In the genomic region with DNA sequence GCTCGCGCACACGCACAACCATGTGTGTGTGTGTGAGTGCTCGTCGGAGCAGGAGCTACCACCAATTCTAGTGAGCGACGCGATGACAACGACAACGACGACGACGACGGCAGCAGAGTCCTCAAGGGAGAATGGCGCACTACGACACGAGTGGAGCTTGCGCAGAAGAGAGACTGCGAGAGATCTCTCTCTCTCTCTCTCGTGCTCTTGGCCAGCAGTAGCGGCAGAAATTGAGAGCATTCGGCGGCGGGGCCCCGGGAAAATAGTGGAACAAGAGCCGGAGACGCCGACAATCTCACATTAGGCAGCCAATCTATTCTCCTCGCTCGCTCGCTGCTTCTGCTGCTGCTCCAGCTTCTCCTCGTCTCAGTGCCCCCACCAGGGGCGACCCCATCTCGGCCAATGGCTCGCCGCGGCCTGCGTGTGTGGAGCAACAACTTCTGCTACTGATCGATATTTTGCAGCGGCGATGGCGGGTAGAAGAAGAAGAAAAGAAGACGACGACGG, we compare ENCODE assay signal across 3 worm cellular contexts.
TF ChIP-seq lines count a peak whose summit lies in the region.

No protein-coding gene starts in this region.

TF ChIP-seq in whole organism, L1 larva, 84 proteins besides CTCF, POLR2A, EP300 and RAD21 (continued from another document and continues in another):
- no peak for TF ChIP-seq ets-5 (GFP tag; IDR thresholded peaks at IDR 0.05; lab: Robert Waterston, UW)
- TF ChIP-seq elt-2 (tag; optimal IDR thresholded peaks at IDR 0.05; lab: Kevin White, UChicago): no peak
- no peak for TF ChIP-seq lin-15B (tag; optimal IDR thresholded peaks at IDR 0.05; lab: Kevin White, UChicago)
- no peak for TF ChIP-seq hlh-4 (tag; optimal IDR thresholded peaks at IDR 0.05; lab: Kevin White, UChicago)
- TF ChIP-seq lsy-2 (tag; optimal IDR thresholded peaks at IDR 0.05; lab: Kevin White, UChicago): peak; percentile 1 to 57
- peak; percentile 39 for TF ChIP-seq isw-1 (GFP tag; IDR thresholded peaks at IDR 0.05; lab: Robert Waterston, UW)
- peak; percentile 42 for TF ChIP-seq snpc-4 (tag; optimal IDR thresholded peaks at IDR 0.05; lab: Kevin White, UChicago)
- no peak for TF ChIP-seq nhr-12 (tag; optimal IDR thresholded peaks at IDR 0.05; lab: Kevin White, UChicago)
- no peak for TF ChIP-seq ceh-88 (GFP tag; IDR thresholded peaks at IDR 0.05; lab: Robert Waterston, UW)
- peak; percentile 81 for TF ChIP-seq unc-86 (tag; optimal IDR thresholded peaks at IDR 0.05; lab: Kevin White, UChicago)
- TF ChIP-seq vab-15 (tag; optimal IDR thresholded peaks at IDR 0.05; lab: Kevin White, UChicago): no peak
- peak; percentile 33 for TF ChIP-seq skn-1 (tag; optimal IDR thresholded peaks at IDR 0.05; lab: Kevin White, UChicago)
- TF ChIP-seq pag-3 (tag; optimal IDR thresholded peaks at IDR 0.05; lab: Kevin White, UChicago; ENCODE audit: borderline replicate concordance, insufficient read depth): no peak
- no peak for TF ChIP-seq hpl-2 (GFP tag; optimal IDR thresholded peaks at IDR 0.05; lab: Kevin White, UChicago)
- TF ChIP-seq nhr-90 (tag; optimal IDR thresholded peaks at IDR 0.05; lab: Kevin White, UChicago; ENCODE audit: poor library complexity): no peak
- peak; percentile 77 for TF ChIP-seq nhr-47 (tag; optimal IDR thresholded peaks at IDR 0.05; lab: Kevin White, UChicago)
- peak; percentile 55 for TF ChIP-seq lir-3 (tag; optimal IDR thresholded peaks at IDR 0.05; lab: Kevin White, UChicago; ENCODE audit: poor library complexity)
- TF ChIP-seq zip-4 (GFP tag; optimal IDR thresholded peaks at IDR 0.05; lab: Kevin White, UChicago): peak; percentile 34
- no peak for TF ChIP-seq ceh-90 (tag; optimal IDR thresholded peaks at IDR 0.05; lab: Kevin White, UChicago)
- TF ChIP-seq irx-1 (tag; optimal IDR thresholded peaks at IDR 0.05; lab: Kevin White, UChicago): peak; percentile 46
- no peak for TF ChIP-seq mep-1 (tag; optimal IDR thresholded peaks at IDR 0.05; lab: Kevin White, UChicago)
- TF ChIP-seq sox-4 (tag; optimal IDR thresholded peaks at IDR 0.05; lab: Kevin White, UChicago): peak; percentile 48
- TF ChIP-seq sptf-1 (tag; optimal IDR thresholded peaks at IDR 0.05; lab: Kevin White, UChicago): no peak
- TF ChIP-seq nhr-237 (tag; optimal IDR thresholded peaks at IDR 0.05; lab: Kevin White, UChicago): no peak
- TF ChIP-seq egl-13 (tag; optimal IDR thresholded peaks at IDR 0.05; lab: Kevin White, UChicago): peak; percentile 69
- no peak for TF ChIP-seq nhr-11 (tag; optimal IDR thresholded peaks at IDR 0.05; lab: Kevin White, UChicago)
- no peak for TF ChIP-seq unc-62 (GFP tag; optimal IDR thresholded peaks at IDR 0.05; lab: Kevin White, UChicago)
- TF ChIP-seq fkh-8 (tag; optimal IDR thresholded peaks at IDR 0.05; lab: Kevin White, UChicago): peak; percentile 92
- TF ChIP-seq alr-1 (tag; optimal IDR thresholded peaks at IDR 0.05; lab: Kevin White, UChicago; ENCODE audit: borderline replicate concordance): no peak
- TF ChIP-seq dsc-1 (tag; optimal IDR thresholded peaks at IDR 0.05; lab: Kevin White, UChicago): peak; percentile 71
- no peak for TF ChIP-seq grh-1 (GFP tag; IDR thresholded peaks at IDR 0.05; lab: Robert Waterston, UW)
- no peak for TF ChIP-seq blmp-1 (tag; optimal IDR thresholded peaks at IDR 0.05; lab: Kevin White, UChicago)
- TF ChIP-seq sup-37 (GFP tag; optimal IDR thresholded peaks at IDR 0.05; lab: Kevin White, UChicago): no peak
- no peak for TF ChIP-seq rnt-1 (tag; optimal IDR thresholded peaks at IDR 0.05; lab: Kevin White, UChicago)
- TF ChIP-seq unc-30 (tag; optimal IDR thresholded peaks at IDR 0.05; lab: Kevin White, UChicago): no peak
- TF ChIP-seq unc-130 (tag; optimal IDR thresholded peaks at IDR 0.05; lab: Kevin White, UChicago): no peak
- TF ChIP-seq unc-98 (GFP tag; IDR thresholded peaks at IDR 0.05; lab: Robert Waterston, UW): no peak
- no peak for TF ChIP-seq ces-1 (GFP tag; optimal IDR thresholded peaks at IDR 0.05; lab: Kevin White, UChicago)
- TF ChIP-seq ceh-8 (GFP tag; optimal IDR thresholded peaks at IDR 0.05; lab: Kevin White, UChicago): peak; percentile 89
- peak; percentile 39 for TF ChIP-seq fos-1 (tag; optimal IDR thresholded peaks at IDR 0.05; lab: Kevin White, UChicago)
- TF ChIP-seq efl-1 (optimal IDR thresholded peaks at IDR 0.05; lab: Kevin White, UChicago): peak; percentile 30 to 52
- peak in 1 of 2 experiments; percentile 64 for TF ChIP-seq efl-1 (GFP tag; optimal IDR thresholded peaks at IDR 0.05 in 1 of 2; lab: Kevin White, UChicago)

TF ChIP-seq in whole organism, L3 larva, 47 proteins besides CTCF, POLR2A, EP300 and RAD21 (continued from another document):
- TF ChIP-seq sea-2 (GFP tag; optimal IDR thresholded peaks at IDR 0.05; lab: Kevin White, UChicago) (peak; percentile 32), mml-1 (tag; optimal IDR thresholded peaks at IDR 0.05; lab: Kevin White, UChicago) (no peak), nhr-77 (tag; optimal IDR thresholded peaks at IDR 0.05; lab: Kevin White, UChicago) (no peak), pqm-1 (tag; optimal IDR thresholded peaks at IDR 0.05; lab: Kevin White, UChicago) (no peak), nhr-23 (tag; optimal IDR thresholded peaks at IDR 0.05; lab: Kevin White, UChicago) (no peak), ceh-28 (tag; optimal IDR thresholded peaks at IDR 0.05; lab: Kevin White, UChicago) (peak; percentile 32), mdl-1 (tag; optimal IDR thresholded peaks at IDR 0.05; lab: Kevin White, UChicago) (peak; percentile 15), lsy-12 (tag; optimal IDR thresholded peaks at IDR 0.05; lab: Kevin White, UChicago) (peak; percentile 59), fkh-2 (tag; optimal IDR thresholded peaks at IDR 0.05; lab: Kevin White, UChicago) (no peak), snpc-4 (tag; optimal IDR thresholded peaks at IDR 0.05; lab: Kevin White, UChicago) (peak; percentile 8), unc-39 (tag; optimal IDR thresholded peaks at IDR 0.05; lab: Kevin White, UChicago) (no peak), lin-39 (tag; optimal IDR thresholded peaks at IDR 0.05; lab: Kevin White, UChicago) (peak; percentile 92), pha-4 (tag; optimal IDR thresholded peaks at IDR 0.05; lab: Kevin White, UChicago) (no peak), nhr-237 (tag; optimal IDR thresholded peaks at IDR 0.05; lab: Kevin White, UChicago) (no peak), egl-27 (tag; optimal IDR thresholded peaks at IDR 0.05; lab: Kevin White, UChicago) (peak; percentile 70), zag-1 (tag; optimal IDR thresholded peaks at IDR 0.05; lab: Kevin White, UChicago) (peak; percentile 22), nhr-76 (tag; optimal IDR thresholded peaks at IDR 0.05; lab: Kevin White, UChicago) (no peak), nhr-43 (tag; optimal IDR thresholded peaks at IDR 0.05; lab: Kevin White, UChicago; ENCODE audit: poor library complexity, severe bottlenecking) (no peak), skn-1 (tag; optimal IDR thresholded peaks at IDR 0.05; lab: Kevin White, UChicago) (peak; percentile 9), tbx-2 (tag; optimal IDR thresholded peaks at IDR 0.05; lab: Kevin White, UChicago) (peak; percentile 47), nhr-67 (tag; optimal IDR thresholded peaks at IDR 0.05; lab: Kevin White, UChicago) (no peak), ceh-9 (tag; optimal IDR thresholded peaks at IDR 0.05; lab: Kevin White, UChicago) (no peak), daf-12 (tag; optimal IDR thresholded peaks at IDR 0.05; lab: Kevin White, UChicago) (no peak), aly-2 (tag; optimal IDR thresholded peaks at IDR 0.05; lab: Kevin White, UChicago) (no peak), ztf-4 (tag; optimal IDR thresholded peaks at IDR 0.05; lab: Kevin White, UChicago) (no peak), elt-2 (tag; optimal IDR thresholded peaks at IDR 0.05; lab: Kevin White, UChicago) (no peak), fos-1 (tag; optimal IDR thresholded peaks at IDR 0.05; lab: Kevin White, UChicago) (no peak)
TF ChIP-seq in whole organism, L3 larva: peak in this region for 18.

TF ChIP-seq in whole organism, young adult, 124 proteins besides CTCF, POLR2A, EP300 and RAD21 (continued from another document and continues in another):
- TF ChIP-seq tbp1 (GFP tag; optimal IDR thresholded peaks at IDR 0.05; lab: Kevin White, UChicago) (no peak), attf-6 (GFP tag; IDR thresholded peaks at IDR 0.05; lab: Robert Waterston, UW) (no peak), hlh-12 (tag; optimal IDR thresholded peaks at IDR 0.05; lab: Kevin White, UChicago) (no peak), K11D2.4 (GFP tag; IDR thresholded peaks at IDR 0.05; lab: Robert Waterston, UW) (0 out of 2 replicates have a peak, but pooled peaks have one; percentile 37), hmg-1.2 (GFP tag; IDR thresholded peaks at IDR 0.05; lab: Robert Waterston, UW) (peak; percentile 39), T07F8.4 (tag; optimal IDR thresholded peaks at IDR 0.05; lab: Kevin White, UChicago) (peak; percentile 10), Y56A3A.18 (GFP tag; IDR thresholded peaks at IDR 0.05; lab: Robert Waterston, UW) (no peak), lin-26 (GFP tag; IDR thresholded peaks at IDR 0.05; lab: Robert Waterston, UW) (0 out of 2 replicates have a peak, but pooled peaks have one; percentile 44), nfya-2 (GFP tag; IDR thresholded peaks at IDR 0.05; lab: Robert Waterston, UW) (no peak), D2030.7 (GFP tag; IDR thresholded peaks at IDR 0.05; lab: Robert Waterston, UW) (no peak), mes-4 (tag; optimal IDR thresholded peaks at IDR 0.05; lab: Kevin White, UChicago) (no peak), madf-10 (tag; optimal IDR thresholded peaks at IDR 0.05; lab: Kevin White, UChicago) (peak; percentile 57), dpl-1 (GFP tag; optimal IDR thresholded peaks at IDR 0.05; lab: Kevin White, UChicago) (no peak), lsy-27 (tag; optimal IDR thresholded peaks at IDR 0.05; lab: Kevin White, UChicago; ENCODE audit: borderline replicate concordance, insufficient read depth) (no peak), ceh-58 (GFP tag; IDR thresholded peaks at IDR 0.05; lab: Robert Waterston, UW) (no peak), lsl-1 (GFP tag; optimal IDR thresholded peaks at IDR 0.05; lab: Kevin White, UChicago) (no peak), hmg-20 (GFP tag; IDR thresholded peaks at IDR 0.05; lab: Robert Waterston, UW) (no peak), lir-1 (GFP tag; conservative IDR thresholded peaks at IDR 0.05; lab: Robert Waterston, UW) (no peak), unc-62 (GFP tag; optimal IDR thresholded peaks at IDR 0.05; lab: Kevin White, UChicago) (no peak), egrh-3 (GFP tag; IDR thresholded peaks at IDR 0.05; lab: Robert Waterston, UW) (peak; percentile 94), B0261.1 (tag; optimal IDR thresholded peaks at IDR 0.05; lab: Kevin White, UChicago) (no peak), F23B12.7 (tag; optimal IDR thresholded peaks at IDR 0.05; lab: Kevin White, UChicago; ENCODE audit: insufficient read depth) (no peak), ztf-28 (GFP tag; IDR thresholded peaks at IDR 0.05; lab: Robert Waterston, UW) (no peak), fkh-3 (tag; optimal IDR thresholded peaks at IDR 0.05; lab: Kevin White, UChicago) (no peak), snpc-1.1 (tag; optimal IDR thresholded peaks at IDR 0.05; lab: Kevin White, UChicago; ENCODE audit: insufficient read depth) (no peak), nhr-27 (tag; optimal IDR thresholded peaks at IDR 0.05; lab: Kevin White, UChicago) (no peak), lin-35 (GFP tag; optimal IDR thresholded peaks at IDR 0.05; lab: Kevin White, UChicago) (peak in 1 of 3 experiments; percentile 41), rcor-1 (GFP tag; IDR thresholded peaks at IDR 0.05; lab: Robert Waterston, UW) (0 out of 2 replicates have a peak, but pooled peaks have one; percentile 35), athp-1 (tag; optimal IDR thresholded peaks at IDR 0.05; lab: Kevin White, UChicago) (peak; percentile 36), F55B11.4 (tag; optimal IDR thresholded peaks at IDR 0.05; lab: Kevin White, UChicago; ENCODE audit: borderline replicate concordance, insufficient read depth) (no peak), K12H6.12 (tag; optimal IDR thresholded peaks at IDR 0.05; lab: Kevin White, UChicago) (peak; percentile 78), nhr-179 (tag; optimal IDR thresholded peaks at IDR 0.05; lab: Kevin White, UChicago) (no peak), let-526 (GFP tag; IDR thresholded peaks at IDR 0.05; lab: Robert Waterston, UW) (no peak), zfh-2 (GFP tag; conservative IDR thresholded peaks at IDR 0.05; lab: Robert Waterston, UW) (peak; percentile 99), C17E4.6 (GFP tag; IDR thresholded peaks at IDR 0.05; lab: Robert Waterston, UW) (no peak), B0336.3 (GFP tag; IDR thresholded peaks at IDR 0.05; lab: Robert Waterston, UW) (peak; percentile 56; the same call in 1 of the 2 replicates), egl-18 (GFP tag; IDR thresholded peaks at IDR 0.05; lab: Robert Waterston, UW) (no peak), bed-1 (GFP tag; IDR thresholded peaks at IDR 0.05; lab: Robert Waterston, UW) (no peak), Y79H2A.3 (GFP tag; conservative IDR thresholded peaks at IDR 0.05; lab: Robert Waterston, UW) (no peak; the same call in 1 of the 2 replicates), nfyb-1 (GFP tag; IDR thresholded peaks at IDR 0.05; lab: Robert Waterston, UW) (0 out of 2 replicates have a peak, but pooled peaks have one; percentile 24), egl-44 (GFP tag; IDR thresholded peaks at IDR 0.05; lab: Robert Waterston, UW) (no peak), Y53F4B.3 (GFP tag; IDR thresholded peaks at IDR 0.05; lab: Robert Waterston, UW) (no peak), B0019.2 (GFP tag; conservative IDR thresholded peaks at IDR 0.05; lab: Robert Waterston, UW) (no peak), gei-17 (GFP tag; optimal IDR thresholded peaks at IDR 0.05; lab: Kevin White, UChicago) (peak; percentile 33), aptf-2 (GFP tag; conservative IDR thresholded peaks at IDR 0.05; lab: Robert Waterston, UW) (no peak), pbrm-1 (GFP tag; IDR thresholded peaks at IDR 0.05; lab: Robert Waterston, UW) (peak; percentile 51; the same call in 1 of the 2 replicates), madf-6 (GFP tag; IDR thresholded peaks at IDR 0.05; lab: Robert Waterston, UW) (no peak), hsf-1 (GFP tag; IDR thresholded peaks at IDR 0.05; lab: Robert Waterston, UW) (no peak), mcd-1 (GFP tag; IDR thresholded peaks at IDR 0.05; lab: Robert Waterston, UW) (peak; percentile 52; the same call in 1 of the 2 replicates), Y95B8A.8 (GFP tag; IDR thresholded peaks at IDR 0.05; lab: Robert Waterston, UW) (no peak), lag-1 (GFP tag; IDR thresholded peaks at IDR 0.05; lab: Robert Waterston, UW) (no peak), ceh-79 (tag; optimal IDR thresholded peaks at IDR 0.05; lab: Kevin White, UChicago) (no peak), nhr-90 (tag; optimal IDR thresholded peaks at IDR 0.05; lab: Kevin White, UChicago) (peak; percentile 8), xnd-1 (tag; optimal IDR thresholded peaks at IDR 0.05; lab: Kevin White, UChicago) (no peak), nhr-120 (GFP tag; IDR thresholded peaks at IDR 0.05; lab: Robert Waterston, UW) (no peak), dox-1 (GFP tag; IDR thresholded peaks at IDR 0.05; lab: Robert Waterston, UW) (peak; percentile 37; the same call in 1 of the 2 replicates), mel-28 (tag; optimal IDR thresholded peaks at IDR 0.05; lab: Kevin White, UChicago; ENCODE audit: borderline replicate concordance) (no peak), ets-4 (GFP tag; optimal IDR thresholded peaks at IDR 0.05; lab: Kevin White, UChicago) (no peak), ztf-18 (tag; optimal IDR thresholded peaks at IDR 0.05; lab: Kevin White, UChicago) (no peak), ceh-27 (GFP tag; optimal IDR thresholded peaks at IDR 0.05; lab: Kevin White, UChicago) (peak; percentile 8), rpc-1 (optimal IDR thresholded peaks at IDR 0.05; lab: Kevin White, UChicago) (no peak), rpc-1 (tag; optimal IDR thresholded peaks at IDR 0.05; lab: Kevin White, UChicago) (no peak), rec-8 (tag; optimal IDR thresholded peaks at IDR 0.05; lab: Kevin White, UChicago) (no peak), tlf-1 (GFP tag; optimal IDR thresholded peaks at IDR 0.05; lab: Kevin White, UChicago) (no peak), unc-130 (GFP tag; optimal IDR thresholded peaks at IDR 0.05; lab: Kevin White, UChicago) (no peak), ztf-3 (GFP tag; optimal IDR thresholded peaks at IDR 0.05; lab: Kevin White, UChicago) (no peak), ztf-25 (GFP tag; IDR thresholded peaks at IDR 0.05; lab: Robert Waterston, UW) (no peak)
